Fruit fly (Drosophila melanogaster) whole organism, embryonic: ENCODE measurements around the gene CG13801.

Source experiments
- Ada2b ChIP-seq: fragments of 200-800 bp; sonication (Bioruptor generic); IDR thresholded peaks from 2 replicates; pipeline ENCODE4 v1.3.6; 2022; ENCODE audit warnings: missing biosample characterization, missing genetic modification characterization
- CG12071 ChIP-seq: fragments of 200-800 bp; sonication (Bioruptor generic); optimal IDR thresholded peaks from 3 replicates; lab custom pipeline; 2018; ENCODE audit warnings: missing biosample characterization, mild to moderate bottlenecking, missing genetic modification characterization
- CG12155 ChIP-seq: fragments of 200-800 bp; sonication (Bioruptor generic); optimal IDR thresholded peaks from 3 replicates; lab custom pipeline; 2016; ENCODE audit warnings: missing biosample characterization, missing genetic modification characterization
- CG13424 ChIP-seq: fragments of 200-800 bp; sonication (Bioruptor generic); optimal IDR thresholded peaks from 2 replicates; lab custom pipeline; 2019; ENCODE audit warnings: missing biosample characterization, mild to moderate bottlenecking, missing genetic modification characterization, moderate library complexity
- CG14860 ChIP-seq: fragments of 200-800 bp; sonication (Bioruptor generic); IDR thresholded peaks from 3 replicates; pipeline ENCODE4 v1.3.6; 2022; ENCODE audit warnings: missing biosample characterization, missing genetic modification characterization; ENCODE audit not compliant: partially characterized antibody
- CG15601 ChIP-seq: fragments of 200-800 bp; sonication (Bioruptor generic); optimal IDR thresholded peaks from 3 replicates; lab custom pipeline; 2019; ENCODE audit warnings: missing biosample characterization, mild to moderate bottlenecking, missing genetic modification characterization, moderate library complexity
- CG1647 ChIP-seq: fragments of 200-800 bp; sonication (Bioruptor generic); optimal IDR thresholded peaks from 3 replicates; lab custom pipeline; 2016; ENCODE audit warnings: missing biosample characterization, missing genetic modification characterization
- CG18476 ChIP-seq: fragments of 200-800 bp; sonication (Bioruptor generic); optimal IDR thresholded peaks from 2 replicates; lab custom pipeline; 2016; ENCODE audit warnings: missing biosample characterization, mild to moderate bottlenecking, missing genetic modification characterization
- CG34376 ChIP-seq: fragments of 200-800 bp; sonication (Bioruptor generic); optimal IDR thresholded peaks from 2 replicates; lab custom pipeline; 2018; ENCODE audit warnings: missing biosample characterization, mild to moderate bottlenecking, missing genetic modification characterization
- CG4328 ChIP-seq: fragments of 200-800 bp; sonication (Bioruptor generic); optimal IDR thresholded peaks from 3 replicates; lab custom pipeline; 2017; ENCODE audit warnings: missing biosample characterization, missing genetic modification reagents, missing genetic modification characterization
- CG4404 ChIP-seq: fragments of 200-800 bp; sonication (Bioruptor generic); IDR thresholded peaks from 2 replicates; pipeline ENCODE4 v1.3.6; 2022; ENCODE audit warnings: missing biosample characterization, missing genetic modification characterization
- CG4424 ChIP-seq: fragments of 200-800 bp; sonication (Bioruptor generic); optimal IDR thresholded peaks from 3 replicates; lab custom pipeline; 2016; ENCODE audit warnings: missing biosample characterization, missing genetic modification characterization
- CG5180 ChIP-seq: fragments of 200-800 bp; sonication (Bioruptor generic); optimal IDR thresholded peaks from 3 replicates; lab custom pipeline; 2017; ENCODE audit warnings: missing biosample characterization, missing genetic modification characterization, mild to moderate bottlenecking, moderate library complexity, missing genetic modification reagents
- CG7928 ChIP-seq: fragments of 200-800 bp; sonication (Bioruptor generic); optimal IDR thresholded peaks from 2 replicates; lab custom pipeline; 2017; ENCODE audit warnings: missing biosample characterization, mild to moderate bottlenecking, missing genetic modification characterization
- D19B ChIP-seq: fragments of 200-800 bp; sonication (Bioruptor generic); optimal IDR thresholded peaks from 2 replicates; lab custom pipeline; 2017; ENCODE audit warnings: missing biosample characterization, mild to moderate bottlenecking, missing genetic modification characterization
- Dip2 ChIP-seq: fragments of 200-800 bp; sonication (Bioruptor generic); IDR thresholded peaks from 2 replicates; pipeline ENCODE4 v1.3.6; 2022; ENCODE audit warnings: missing biosample characterization, missing genetic modification characterization
- Dip3 ChIP-seq: fragments of 200-800 bp; sonication (Bioruptor generic); optimal IDR thresholded peaks from 3 replicates; lab custom pipeline; 2016; ENCODE audit warnings: missing biosample characterization, missing genetic modification characterization
- Dll ChIP-seq: fragments of 200-800 bp; sonication (Bioruptor generic); IDR thresholded peaks from 4 replicates; pipeline ENCODE4 v1.3.6; 2022; ENCODE audit warnings: missing biosample characterization, missing genetic modification characterization; ENCODE audit not compliant: partially characterized antibody
- Dref ChIP-seq: fragments of 200-800 bp; sonication (Bioruptor generic); IDR thresholded peaks from 2 replicates; pipeline ENCODE4 v1.3.6; 2022; ENCODE audit warnings: missing biosample characterization, missing genetic modification characterization
- E2f2 ChIP-seq: fragments of 200-800 bp; sonication (Bioruptor generic); IDR thresholded peaks from 2 replicates; pipeline ENCODE4 v1.3.6; 2022; ENCODE audit warnings: missing biosample characterization, missing genetic modification characterization
- HLHmδ ChIP-seq: fragments of 200-800 bp; sonication (Bioruptor generic); optimal IDR thresholded peaks from 2 replicates; lab custom pipeline; 2018; ENCODE audit warnings: missing biosample characterization, mild to moderate bottlenecking, missing genetic modification characterization, moderate library complexity
- Hand ChIP-seq: fragments of 200-800 bp; sonication (Bioruptor generic); optimal IDR thresholded peaks from 2 replicates; lab custom pipeline; 2017; ENCODE audit warnings: mild to moderate bottlenecking, missing biosample characterization, missing genetic modification reagents, missing genetic modification characterization
- Lim3 ChIP-seq: fragments of 200-800 bp; sonication (Bioruptor generic); IDR thresholded peaks from 2 replicates; pipeline ENCODE4 v1.3.6; 2022; ENCODE audit warnings: missing biosample characterization, missing genetic modification characterization
- NK7.1 ChIP-seq: fragments of 200-800 bp; sonication (Bioruptor generic); optimal IDR thresholded peaks from 3 replicates; lab custom pipeline; 2016; ENCODE audit warnings: missing biosample characterization, missing genetic modification characterization
- Opbp ChIP-seq: fragments of 200-800 bp; sonication (Bioruptor generic); IDR thresholded peaks from 3 replicates; pipeline ENCODE4 v1.3.6; 2022; ENCODE audit warnings: missing biosample characterization, missing genetic modification characterization; ENCODE audit not compliant: partially characterized antibody
- Pdp1 ChIP-seq, 2 experiments: fragments of 200-800 bp; sonication (Bioruptor generic); optimal IDR thresholded peaks; 3 replicates each; lab custom pipeline; 2016; ENCODE audit warnings: missing biosample characterization in 2 of 2, missing genetic modification characterization in 2 of 2, mild to moderate bottlenecking in 1 of 2, moderate library complexity in 1 of 2
- Ptx1 ChIP-seq: fragments of 200-800 bp; sonication (Bioruptor generic); IDR thresholded peaks from 2 replicates; pipeline ENCODE4 v1.3.6; 2022; ENCODE audit warnings: missing biosample characterization, missing genetic modification characterization
- Scr ChIP-seq: fragments of 200-800 bp; sonication (Bioruptor generic); IDR thresholded peaks from 2 replicates; pipeline ENCODE4 v1.3.6; 2022; ENCODE audit warnings: missing biosample characterization, missing genetic modification characterization; ENCODE audit not compliant: partially characterized antibody
- Xbp1 ChIP-seq: fragments of 200-800 bp; sonication (Bioruptor generic); optimal IDR thresholded peaks from 3 replicates; lab custom pipeline; 2016; ENCODE audit warnings: missing biosample characterization, mild to moderate bottlenecking, missing genetic modification characterization
- ap ChIP-seq: fragments of 200-800 bp; sonication (Bioruptor generic); IDR thresholded peaks from 2 replicates; pipeline ENCODE4 v1.3.6; 2022; ENCODE audit warnings: missing biosample characterization, missing genetic modification characterization
- ase ChIP-seq: fragments of 200-800 bp; sonication (Bioruptor generic); IDR thresholded peaks from 3 replicates; pipeline ENCODE4 v1.3.6; 2022; ENCODE audit warnings: missing biosample characterization, missing genetic modification characterization
- az2 ChIP-seq: fragments of 200-800 bp; sonication (Bioruptor generic); optimal IDR thresholded peaks from 3 replicates; lab custom pipeline; 2016; ENCODE audit warnings: missing biosample characterization, missing genetic modification characterization
- br ChIP-seq: fragments of >200 bp; optimal IDR thresholded peaks from 2 replicates; lab custom pipeline; 2017
- chm ChIP-seq: fragments of 200-800 bp; sonication (Bioruptor generic); IDR thresholded peaks from 2 replicates; pipeline ENCODE4 v1.3.6; 2022; ENCODE audit warnings: missing biosample characterization, missing genetic modification characterization
- crol ChIP-seq: fragments of 200-800 bp; sonication (Bioruptor generic); IDR thresholded peaks from 2 replicates; pipeline ENCODE4 v1.3.6; 2022; ENCODE audit warnings: missing biosample characterization, missing genetic modification characterization
- crp ChIP-seq, 2 experiments: fragments of 200-800 bp; sonication (Bioruptor generic); optimal IDR thresholded peaks; 2 replicates in 1 of 2; 3 replicates in 1 of 2; lab custom pipeline; 2017; ENCODE audit warnings: missing biosample characterization in 2 of 2, missing genetic modification characterization in 2 of 2, mild to moderate bottlenecking in 1 of 2, moderate library complexity in 1 of 2
- cwo ChIP-seq: fragments of 200-800 bp; sonication (Bioruptor generic); optimal IDR thresholded peaks from 3 replicates; lab custom pipeline; 2017; ENCODE audit warnings: missing biosample characterization, missing genetic modification characterization, mild to moderate bottlenecking, moderate library complexity, missing genetic modification reagents
- emc ChIP-seq: fragments of 200-800 bp; sonication (Bioruptor generic); optimal IDR thresholded peaks from 2 replicates; lab custom pipeline; 2016; ENCODE audit warnings: missing biosample characterization, missing genetic modification characterization
- fd3F ChIP-seq: fragments of 200-800 bp; sonication (Bioruptor generic); optimal IDR thresholded peaks from 2 replicates; lab custom pipeline; 2018; ENCODE audit warnings: missing biosample characterization, mild to moderate bottlenecking, missing genetic modification characterization, moderate library complexity
- fd64A ChIP-seq: fragments of 200-800 bp; sonication (Bioruptor generic); optimal IDR thresholded peaks from 3 replicates; lab custom pipeline; 2018; ENCODE audit warnings: missing biosample characterization, mild to moderate bottlenecking, missing genetic modification characterization
- grn ChIP-seq: fragments of 200-800 bp; sonication (Bioruptor generic); optimal IDR thresholded peaks from 3 replicates; lab custom pipeline; 2017; ENCODE audit warnings: missing biosample characterization, missing genetic modification characterization
- jing ChIP-seq: fragments of 200-800 bp; sonication (Bioruptor generic); optimal IDR thresholded peaks from 2 replicates; lab custom pipeline; 2018; ENCODE audit warnings: missing biosample characterization, mild to moderate bottlenecking, missing genetic modification characterization
- mirr ChIP-seq: fragments of 200-800 bp; sonication (Bioruptor generic); optimal IDR thresholded peaks from 3 replicates; lab custom pipeline; 2018; ENCODE audit warnings: missing biosample characterization, mild to moderate bottlenecking, missing genetic modification characterization
- odd ChIP-seq: fragments of 200-800 bp; sonication (Bioruptor generic); optimal IDR thresholded peaks from 2 replicates; lab custom pipeline; 2017; ENCODE audit warnings: missing biosample characterization, mild to moderate bottlenecking, missing genetic modification characterization
- pan ChIP-seq, 4 experiments: fragments of >200 bp in 3 of 4; fragments of 200-800 bp in 1 of 4; sonication (Bioruptor generic) in 1 of 4; optimal IDR thresholded peaks in 3 of 4; IDR thresholded peaks in 1 of 4; 2 replicates each; pipeline versions ENCODE4 v1.3.6 to Lab custom; 2017 to 2022; ENCODE audit warnings: missing biosample characterization in 2 of 4, missing genetic modification characterization in 2 of 4, mixed read lengths in 1 of 4
- run ChIP-seq: fragments of 200-800 bp; sonication (Bioruptor generic); optimal IDR thresholded peaks from 3 replicates; lab custom pipeline; 2018; ENCODE audit warnings: missing biosample characterization, mild to moderate bottlenecking, missing genetic modification characterization
- sens-2 ChIP-seq: fragments of 200-800 bp; sonication (Bioruptor generic); IDR thresholded peaks from 2 replicates; pipeline ENCODE4 v1.3.6; 2022; ENCODE audit warnings: missing biosample characterization, missing genetic modification characterization
- ssp ChIP-seq: fragments of 200-800 bp; sonication (Bioruptor generic); IDR thresholded peaks from 2 replicates; pipeline ENCODE4 v1.3.6; 2022; ENCODE audit warnings: missing biosample characterization, missing genetic modification characterization
- wdn ChIP-seq: fragments of 200-800 bp; sonication (Bioruptor generic); IDR thresholded peaks from 2 replicates; pipeline ENCODE4 v1.3.6; 2022; ENCODE audit warnings: missing biosample characterization, missing genetic modification characterization
- zfh1 ChIP-seq: fragments of 200-800 bp; sonication (Bioruptor generic); IDR thresholded peaks from 3 replicates; pipeline ENCODE4 v1.3.6; 2022; ENCODE audit warnings: missing biosample characterization, missing genetic modification characterization

The CG13801 gene

DNA sequence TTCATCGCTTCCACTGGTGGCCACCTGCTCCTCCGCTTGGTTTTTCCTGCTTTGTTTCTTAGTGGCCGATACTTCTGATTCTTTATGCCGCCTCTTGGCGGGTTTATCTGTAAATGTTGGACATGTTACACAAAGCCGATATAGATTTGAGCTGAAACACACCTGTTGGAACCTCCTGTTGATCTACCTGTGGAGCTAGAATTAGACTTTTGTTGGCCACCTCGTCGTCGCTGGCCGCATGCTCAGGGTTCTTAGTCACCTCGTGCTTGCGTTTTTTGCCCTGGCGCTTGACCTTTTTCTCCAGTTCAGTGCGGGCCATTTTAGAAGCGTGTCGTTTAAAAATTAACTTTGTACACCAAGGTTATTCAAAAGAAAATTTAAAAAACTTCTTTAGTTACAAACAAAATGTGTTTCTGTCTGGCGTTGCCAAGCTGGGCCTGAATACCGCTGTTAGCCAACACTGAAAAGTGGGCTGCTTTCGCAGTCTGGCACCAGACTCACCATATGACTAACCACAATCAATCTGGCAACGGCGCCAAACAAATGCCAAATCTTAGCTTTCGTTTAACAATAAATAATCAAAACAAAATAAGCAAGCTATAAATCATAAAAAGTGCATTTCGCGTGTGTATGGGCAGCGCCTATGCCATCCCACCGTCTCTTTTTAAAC, 16.9 kb downstream of the CG13801 start, which contains the start of the genes CG15877 and Svil (continued):
- TF ChIP-seq D19B: no peak
- peak; percentile 51 for TF ChIP-seq Scr
- TF ChIP-seq Ptx1 (GFP tag; lab: Robert Waterston, UW): no peak
- no peak for TF ChIP-seq odd
- TF ChIP-seq fd64A (GFP tag; lab: Kevin White, UChicago): no peak
- TF ChIP-seq CG15601 (tag; lab: Kevin White, UChicago): no peak
- TF ChIP-seq Xbp1 (GFP tag; lab: Kevin White, UChicago): no peak
- no peak for TF ChIP-seq CG4404 (GFP tag; lab: Robert Waterston, UW)
- TF ChIP-seq CG13424: no peak
- TF ChIP-seq Ada2b: no peak
- no peak for TF ChIP-seq ap (GFP tag; lab: Robert Waterston, UW)
- no peak for TF ChIP-seq chm (GFP tag; lab: Robert Waterston, UW)
- TF ChIP-seq jing (GFP tag; lab: Kevin White, UChicago): no peak
- TF ChIP-seq run (tag; lab: Kevin White, UChicago): no peak
- TF ChIP-seq ase (GFP tag; lab: Robert Waterston, UW): no peak
- TF ChIP-seq CG7928 (GFP tag; lab: Kevin White, UChicago): no peak
- no peak for TF ChIP-seq Dip3 (GFP tag; lab: Kevin White, UChicago)
- TF ChIP-seq ssp: no peak
- no peak for TF ChIP-seq pan (optimal IDR thresholded peaks at IDR 0.05; lab: Kevin White, UChicago)
- TF ChIP-seq pan (GFP tag; optimal IDR thresholded peaks at IDR 0.05 in 1 of 2, IDR thresholded peaks at IDR 0.05 in 1 of 2): no peak
- TF ChIP-seq Dip2 (GFP tag; lab: Robert Waterston, UW): no peak
- TF ChIP-seq CG34376: no peak
- TF ChIP-seq CG4328 (GFP tag; lab: Kevin White, UChicago): no peak
- TF ChIP-seq CG14860 (GFP tag; lab: Robert Waterston, UW): no peak; the same call in 2 of the 3 replicates
- no peak for TF ChIP-seq Lim3 (GFP tag; lab: Robert Waterston, UW)
- no peak for TF ChIP-seq CG1647 (GFP tag; lab: Kevin White, UChicago)
- no peak for TF ChIP-seq emc (GFP tag; lab: Kevin White, UChicago)
- no peak for TF ChIP-seq NK7.1 (GFP tag; lab: Kevin White, UChicago)
- TF ChIP-seq sens-2 (GFP tag; lab: Robert Waterston, UW): no peak
- no peak for TF ChIP-seq mirr (GFP tag; lab: Kevin White, UChicago)
- no peak for TF ChIP-seq fd3F (GFP tag; lab: Kevin White, UChicago)
- TF ChIP-seq crol (GFP tag; lab: Robert Waterston, UW): no peak
- TF ChIP-seq E2f2: peak; percentile 78
- TF ChIP-seq Opbp: peak; percentile 59; the same call in 2 of the 3 replicates
- no peak for TF ChIP-seq br (lab: Kevin White, UChicago)
- TF ChIP-seq zfh1: no peak
- TF ChIP-seq grn (GFP tag; lab: Kevin White, UChicago): no peak
- TF ChIP-seq Pdp1 (GFP tag; optimal IDR thresholded peaks at IDR 0.05; lab: Kevin White, UChicago): no peak
- peak; percentile 19 to 85 for TF ChIP-seq crp (GFP tag; optimal IDR thresholded peaks at IDR 0.05; lab: Kevin White, UChicago)
- TF ChIP-seq cwo (GFP tag; lab: Kevin White, UChicago): no peak
- no peak for TF ChIP-seq CG18476
- TF ChIP-seq CG12155 (GFP tag; lab: Kevin White, UChicago): no peak
- TF ChIP-seq Dref (GFP tag; lab: Robert Waterston, UW): 0 out of 2 replicates have a peak, but pooled peaks have one; percentile 24
- no peak for TF ChIP-seq CG5180 (GFP tag; lab: Kevin White, UChicago)
- TF ChIP-seq CG12071 (GFP tag; lab: Kevin White, UChicago): no peak
- no peak for TF ChIP-seq wdn
- no peak for TF ChIP-seq CG4424
- no peak for TF ChIP-seq az2 (GFP tag; lab: Kevin White, UChicago)
- TF ChIP-seq HLHmδ (GFP tag; lab: Kevin White, UChicago): no peak
- 0 out of 4 replicates have a peak, but pooled peaks have one; percentile 41 for TF ChIP-seq Dll (GFP tag; lab: Robert Waterston, UW)
- TF ChIP-seq Hand (GFP tag; lab: Kevin White, UChicago): no peak
